Worm (Caenorhabditis elegans): Measurements from ENCODE around the gene ZK666.4.

- TF ChIP-seq lsy-2 (tag; optimal IDR thresholded peaks at IDR 0.05) (no peak), aly-2 (tag; optimal IDR thresholded peaks at IDR 0.05) (no peak), egl-27 (tag; optimal IDR thresholded peaks at IDR 0.05) (no peak), hpl-2 (GFP tag; optimal IDR thresholded peaks at IDR 0.05) (no peak), elt-2 (tag; optimal IDR thresholded peaks at IDR 0.05) (peak; percentile 59), dsc-1 (tag; optimal IDR thresholded peaks at IDR 0.05) (no peak), fkh-10 (GFP tag; optimal IDR thresholded peaks at IDR 0.05) (no peak), fkh-4 (tag; optimal IDR thresholded peaks at IDR 0.05; ENCODE audit: borderline replicate concordance) (no peak), tbx-2 (tag; optimal IDR thresholded peaks at IDR 0.05) (no peak), F16B12.6 (tag; optimal IDR thresholded peaks at IDR 0.05) (no peak), sptf-1 (tag; optimal IDR thresholded peaks at IDR 0.05) (no peak), ama-1 (optimal IDR thresholded peaks at IDR 0.05) (no peak), unc-62 (GFP tag; optimal IDR thresholded peaks at IDR 0.05) (no peak), mdl-1 (tag; optimal IDR thresholded peaks at IDR 0.05) (no peak)
Observed at ce11 chrII:10443898-10444297, 33.2 kb upstream of the ZK666.4 start.
